Worm (Caenorhabditis elegans): ENCODE results near the gene C18H7.6.

ce11 chrIV:619766-620165 lies 27.5 kb upstream of the C18H7.6 start:
- TF ChIP-seq unc-86 (tag; optimal IDR thresholded peaks at IDR 0.05) (no peak), pag-3 (tag; optimal IDR thresholded peaks at IDR 0.05; ENCODE audit: borderline replicate concordance) (no peak), hlh-30 (tag; optimal IDR thresholded peaks at IDR 0.05; ENCODE audit: insufficient read depth) (no peak), pha-4 (tag; optimal IDR thresholded peaks at IDR 0.05) (no peak), sox-4 (tag; optimal IDR thresholded peaks at IDR 0.05) (no peak), rnt-1 (tag; optimal IDR thresholded peaks at IDR 0.05) (no peak), fkh-6 (tag; optimal IDR thresholded peaks at IDR 0.05) (no peak), Y22D7AL.16 (tag; optimal IDR thresholded peaks at IDR 0.05) (no peak), ets-4 (tag; optimal IDR thresholded peaks at IDR 0.05) (no peak), pha-2 (tag; optimal IDR thresholded peaks at IDR 0.05) (no peak), hlh-8 (tag; optimal IDR thresholded peaks at IDR 0.05) (no peak), ama-1 (optimal IDR thresholded peaks at IDR 0.05) (no peak)

Data from whole organism, late embryonic.